Worm (Caenorhabditis elegans): ENCODE measurements around the gene F11A5.15.

DNA sequence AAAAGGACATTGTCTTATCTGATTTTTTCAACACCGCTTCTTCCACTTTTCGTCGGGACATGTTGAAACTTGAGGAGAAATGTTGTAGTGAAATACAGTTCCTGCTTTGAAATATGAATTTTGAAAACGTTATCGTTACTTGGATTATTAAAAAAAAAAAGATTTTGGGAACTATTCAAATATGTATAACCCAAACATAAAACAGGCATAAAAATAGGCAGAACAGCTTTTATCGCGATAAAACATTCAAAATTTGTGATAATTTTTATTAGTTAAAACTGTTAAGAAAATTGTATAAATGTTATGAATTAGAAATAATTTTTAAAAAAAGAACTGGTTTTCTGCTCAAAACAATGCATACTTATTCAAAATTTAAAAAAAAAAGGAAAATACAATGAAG lies 38.0 kb upstream of the F11A5.15 start, which contains the start of gene bgnt-1.3:
- TF ChIP-seq lin-13 (tag; optimal IDR thresholded peaks at IDR 0.05) (no peak), mep-1 (tag; optimal IDR thresholded peaks at IDR 0.05) (no peak), snpc-4 (tag; optimal IDR thresholded peaks at IDR 0.05) (no peak), nhr-237 (tag; optimal IDR thresholded peaks at IDR 0.05) (no peak), nhr-76 (tag; optimal IDR thresholded peaks at IDR 0.05) (no peak), pha-4 (tag; optimal IDR thresholded peaks at IDR 0.05) (no peak), nhr-28 (tag; optimal IDR thresholded peaks at IDR 0.05) (no peak), lsy-2 (tag; optimal IDR thresholded peaks at IDR 0.05) (no peak)
